Fruit fly (Drosophila melanogaster): ENCODE results near the gene CG4558.

DNA sequence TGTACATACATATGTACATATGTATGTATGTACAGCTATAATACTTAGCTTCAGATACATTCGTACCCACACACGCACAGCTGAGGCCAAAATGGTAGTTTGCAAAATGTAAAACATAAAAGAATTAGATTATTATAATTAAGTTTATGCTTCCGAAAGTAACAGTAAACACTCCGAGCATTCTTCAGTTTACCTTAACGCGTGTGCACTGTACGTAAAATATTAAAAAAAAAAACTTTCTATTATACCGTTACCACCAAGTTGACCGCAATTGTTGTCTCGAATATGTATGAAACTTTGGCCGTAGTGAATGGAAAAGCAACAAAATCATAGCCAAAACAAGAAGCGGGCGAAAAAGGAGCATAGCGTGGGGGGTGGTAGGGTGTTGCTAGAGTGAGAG lies 5.0 kb downstream of the CG4558 start:
- peak; percentile 62 for TF ChIP-seq CG34367 (tag; optimal IDR thresholded peaks at IDR 0.05)
- TF ChIP-seq CG4496 (GFP tag; IDR thresholded peaks at IDR 0.05), result peak; percentile 91
- peak; percentile 85 for TF ChIP-seq CG14655 (GFP tag; optimal IDR thresholded peaks at IDR 0.05)
- no peak for TF ChIP-seq gl (tag; optimal IDR thresholded peaks at IDR 0.05)
- TF ChIP-seq CG17806 (tag; optimal IDR thresholded peaks at IDR 0.05), result peak; percentile 72
